Fruit fly (Drosophila melanogaster) Kc167 (cell line): ENCODE results near the gene eIF2gamma.

Experiments used
- Myc ChIP-seq: fragments of >200 bp; optimal IDR thresholded peaks from 2 replicates; lab custom pipeline; 2017; ENCODE audit warnings: missing external identifiers
- Sin3A ChIP-seq: fragments of >200 bp; optimal IDR thresholded peaks from 2 replicates; lab custom pipeline; 2018; ENCODE audit warnings: missing external identifiers
- h ChIP-seq: fragments of >200 bp; optimal IDR thresholded peaks from 3 replicates; lab custom pipeline; 2018; ENCODE audit warnings: missing external identifiers
- insv ChIP-seq: fragments of >200 bp; optimal IDR thresholded peaks from 3 replicates; lab custom pipeline; 2018; ENCODE audit warnings: missing external identifiers
- psq ChIP-seq: fragments of >200 bp; optimal IDR thresholded peaks from 2 replicates; lab custom pipeline; 2017; ENCODE audit warnings: missing external identifiers
- ttk ChIP-seq: sonication (Bioruptor generic); optimal IDR thresholded peaks from 2 replicates; lab custom pipeline; 2017; ENCODE audit warnings: missing external identifiers

DNA sequence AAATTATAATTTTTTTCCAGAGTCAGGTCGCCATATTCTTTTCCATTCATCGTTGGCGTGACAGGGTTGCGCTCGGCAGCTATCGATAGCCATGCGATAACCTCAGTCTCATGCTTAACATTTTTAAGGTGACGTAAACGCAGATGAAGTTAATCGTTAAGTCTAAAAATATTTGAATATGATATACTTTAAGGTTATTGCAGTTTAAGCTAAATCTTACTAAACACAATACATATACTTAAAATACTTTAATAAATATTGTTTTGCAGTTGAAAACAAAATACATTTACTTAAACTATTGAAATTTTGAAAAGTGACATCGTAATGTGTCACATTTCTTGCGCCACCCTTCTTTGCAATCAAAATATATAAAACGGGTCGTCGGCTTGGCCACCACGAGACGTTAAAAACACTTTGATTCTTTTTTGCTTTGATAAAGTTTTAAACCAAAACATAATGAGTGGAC lies 11.9 kb upstream of the eIF2gamma start, which contains the start of the genes Cp190 and CG4338:
- TF ChIP-seq ttk (lab: Kevin White, UChicago) = no peak
- TF ChIP-seq psq = no peak
- no peak for TF ChIP-seq h (lab: Kevin White, UChicago)
- no peak for TF ChIP-seq Myc (lab: Kevin White, UChicago)
- TF ChIP-seq insv (lab: Kevin White, UChicago) = no peak
- no peak for TF ChIP-seq Sin3A (lab: Kevin White, UChicago)
